Fruit fly (Drosophila melanogaster) whole organism, embryonic: Measurements from ENCODE around the gene sif.

Source experiments
- Adf1 ChIP-seq: fragments of 200-800 bp; sonication (Bioruptor generic); IDR thresholded peaks from 2 replicates; pipeline ENCODE4 v1.3.6; 2022; ENCODE audit warnings: missing biosample characterization, missing genetic modification characterization
- Awh ChIP-seq: fragments of 200-800 bp; sonication (Bioruptor generic); IDR thresholded peaks from 2 replicates; pipeline ENCODE4, ENCODE4 v1.3.6; 2022; ENCODE audit warnings: missing biosample characterization, missing genetic modification characterization
- B-H1 ChIP-seq: fragments of 200-800 bp; sonication (Bioruptor generic); IDR thresholded peaks from 3 replicates; pipeline ENCODE4 v1.3.6; 2022; ENCODE audit warnings: missing biosample characterization, missing genetic modification characterization
- CG10147 ChIP-seq: fragments of 200-800 bp; sonication (Bioruptor generic); optimal IDR thresholded peaks from 2 replicates; lab custom pipeline; 2019; ENCODE audit warnings: missing biosample characterization, mild to moderate bottlenecking, missing genetic modification characterization, moderate library complexity
- CG10543 ChIP-seq: fragments of 200-800 bp; sonication (Bioruptor generic); optimal IDR thresholded peaks from 3 replicates; lab custom pipeline; 2017; ENCODE audit warnings: missing biosample characterization, mild to moderate bottlenecking, missing genetic modification characterization, moderate library complexity
- CG10654 ChIP-seq: fragments of 200-800 bp; sonication (Bioruptor generic); optimal IDR thresholded peaks from 2 replicates; lab custom pipeline; 2016; ENCODE audit warnings: missing biosample characterization, missing genetic modification characterization
- CG15011 ChIP-seq: fragments of 200-800 bp; sonication (Bioruptor generic); optimal IDR thresholded peaks from 3 replicates; lab custom pipeline; 2018; ENCODE audit warnings: missing biosample characterization, mild to moderate bottlenecking, missing genetic modification characterization
- CG16863 ChIP-seq: fragments of 200-800 bp; sonication (Bioruptor generic); optimal IDR thresholded peaks from 3 replicates; lab custom pipeline; 2016; ENCODE audit warnings: missing biosample characterization, missing genetic modification characterization
- CG17361 ChIP-seq: fragments of 200-800 bp; sonication (Bioruptor generic); IDR thresholded peaks from 3 replicates; pipeline ENCODE4 v1.3.6; 2022; ENCODE audit warnings: missing biosample characterization, missing genetic modification characterization
- CG17829 ChIP-seq: fragments of 200-800 bp; optimal IDR thresholded peaks from 2 replicates; lab custom pipeline; 2019; ENCODE audit warnings: missing biosample characterization, mild to moderate bottlenecking, missing genetic modification characterization, moderate library complexity
- CG17912 ChIP-seq: fragments of 200-800 bp; sonication (Bioruptor generic); optimal IDR thresholded peaks from 2 replicates; lab custom pipeline; 2018; ENCODE audit warnings: missing biosample characterization, mild to moderate bottlenecking, missing genetic modification characterization
- CG18599 ChIP-seq: fragments of 200-800 bp; sonication (Bioruptor generic); optimal IDR thresholded peaks from 3 replicates; lab custom pipeline; 2017; ENCODE audit warnings: missing biosample characterization, missing genetic modification characterization, mild to moderate bottlenecking, moderate library complexity, missing genetic modification reagents
- CG31224 ChIP-seq: fragments of 200-800 bp; sonication (Bioruptor generic); IDR thresholded peaks from 2 replicates; pipeline ENCODE4 v1.3.6; 2022; ENCODE audit warnings: missing biosample characterization, missing genetic modification characterization
- CG32767 ChIP-seq: fragments of 200-800 bp; sonication (Bioruptor generic); IDR thresholded peaks from 2 replicates; pipeline ENCODE4 v1.3.6; 2022; ENCODE audit warnings: missing biosample characterization, missing genetic modification characterization
- CG32772 ChIP-seq: fragments of 200-800 bp; sonication (Bioruptor generic); IDR thresholded peaks from 2 replicates; pipeline ENCODE4 v1.3.6; 2022; ENCODE audit warnings: missing biosample characterization, missing genetic modification characterization
- CG34376 ChIP-seq: fragments of 200-800 bp; sonication (Bioruptor generic); optimal IDR thresholded peaks from 2 replicates; lab custom pipeline; 2018; ENCODE audit warnings: missing biosample characterization, mild to moderate bottlenecking, missing genetic modification characterization
- CG43689 ChIP-seq: fragments of 200-800 bp; sonication (Bioruptor generic); IDR thresholded peaks from 2 replicates; pipeline ENCODE4 v1.3.6; 2022; ENCODE audit warnings: missing biosample characterization, missing genetic modification characterization
- CG7745 ChIP-seq: fragments of 200-800 bp; sonication (Bioruptor generic); optimal IDR thresholded peaks from 2 replicates; lab custom pipeline; 2018; ENCODE audit warnings: missing biosample characterization, mild to moderate bottlenecking, missing genetic modification characterization, moderate library complexity
- CoRest ChIP-seq: fragments of 200-800 bp; sonication (Bioruptor generic); optimal IDR thresholded peaks from 3 replicates; lab custom pipeline; 2018; ENCODE audit warnings: missing biosample characterization, mild to moderate bottlenecking, missing genetic modification characterization, moderate library complexity
- Deaf1 ChIP-seq: fragments of 200-800 bp; optimal IDR thresholded peaks from 3 replicates; lab custom pipeline; 2019; ENCODE audit warnings: missing biosample characterization, mild to moderate bottlenecking, missing genetic modification characterization, moderate library complexity
- Doc3 ChIP-seq: fragments of 200-800 bp; sonication (Bioruptor generic); IDR thresholded peaks from 3 replicates; pipeline ENCODE4 v1.3.6; 2022; ENCODE audit warnings: missing biosample characterization, missing genetic modification characterization; ENCODE audit not compliant: partially characterized antibody
- Dp ChIP-seq: fragments of 200-800 bp; sonication (Bioruptor generic); optimal IDR thresholded peaks from 2 replicates; lab custom pipeline; 2018; ENCODE audit warnings: missing biosample characterization, mild to moderate bottlenecking, missing genetic modification characterization, moderate library complexity
- E2f1 ChIP-seq: fragments of 200-800 bp; sonication (Bioruptor generic); IDR thresholded peaks from 2 replicates; pipeline ENCODE4 v1.3.6; 2022; ENCODE audit warnings: missing biosample characterization, missing genetic modification characterization
- HLH3B ChIP-seq: fragments of 200-800 bp; sonication (Bioruptor generic); IDR thresholded peaks from 2 replicates; pipeline ENCODE4 v1.3.6; 2022; ENCODE audit warnings: missing biosample characterization, missing genetic modification characterization
- Hr39 ChIP-seq: fragments of >200 bp; optimal IDR thresholded peaks from 2 replicates; lab custom pipeline; 2017
- Lhr ChIP-seq: fragments of 200-800 bp; sonication (Bioruptor generic); optimal IDR thresholded peaks from 3 replicates; lab custom pipeline; 2017; ENCODE audit warnings: mild to moderate bottlenecking, missing biosample characterization, missing genetic modification reagents, missing genetic modification characterization
- Max ChIP-seq: fragments of 200-800 bp; sonication (Bioruptor generic); optimal IDR thresholded peaks from 2 replicates; lab custom pipeline; 2016; ENCODE audit warnings: missing biosample characterization, mild to moderate bottlenecking, missing genetic modification characterization
- ara ChIP-seq: fragments of 200-800 bp; sonication (Bioruptor generic); IDR thresholded peaks from 2 replicates; pipeline ENCODE4 v1.3.6; 2022; ENCODE audit warnings: missing biosample characterization, missing genetic modification characterization
- bcd ChIP-seq: fragments of 200-800 bp; sonication (Bioruptor generic); optimal IDR thresholded peaks from 2 replicates; lab custom pipeline; 2017; ENCODE audit warnings: missing biosample characterization, mild to moderate bottlenecking, missing genetic modification characterization
- cg ChIP-seq: fragments of 200-800 bp; sonication (Bioruptor generic); optimal IDR thresholded peaks from 3 replicates; lab custom pipeline; 2019; ENCODE audit warnings: missing biosample characterization, mild to moderate bottlenecking, missing genetic modification characterization, moderate library complexity
- chif ChIP-seq, 2 experiments: fragments of 200-800 bp; sonication (Bioruptor generic); optimal IDR thresholded peaks; 3 replicates each; lab custom pipeline; 2016; ENCODE audit warnings: missing biosample characterization in 2 of 2, missing genetic modification characterization in 2 of 2
- da ChIP-seq: fragments of 200-800 bp; sonication (Bioruptor generic); optimal IDR thresholded peaks from 2 replicates; lab custom pipeline; 2016; ENCODE audit warnings: missing biosample characterization, missing genetic modification characterization
- dan ChIP-seq: fragments of 200-800 bp; sonication (Bioruptor generic); IDR thresholded peaks from 2 replicates; pipeline ENCODE4 v1.3.6; 2022; ENCODE audit warnings: missing biosample characterization, missing genetic modification characterization
- dpn ChIP-seq, 2 experiments: fragments of 200-800 bp; sonication (Bioruptor generic); optimal IDR thresholded peaks; 3 replicates each; lab custom pipeline; 2016; ENCODE audit warnings: missing biosample characterization in 2 of 2, missing genetic modification characterization in 2 of 2
- fd102C ChIP-seq: fragments of 200-800 bp; sonication (Bioruptor generic); optimal IDR thresholded peaks from 2 replicates; lab custom pipeline; 2018; ENCODE audit warnings: missing biosample characterization, mild to moderate bottlenecking, missing genetic modification characterization, moderate library complexity
- fd3F ChIP-seq: fragments of 200-800 bp; sonication (Bioruptor generic); optimal IDR thresholded peaks from 2 replicates; lab custom pipeline; 2018; ENCODE audit warnings: missing biosample characterization, mild to moderate bottlenecking, missing genetic modification characterization, moderate library complexity
- gfzf ChIP-seq: fragments of 200-800 bp; sonication (Bioruptor generic); optimal IDR thresholded peaks from 2 replicates; lab custom pipeline; 2016; ENCODE audit warnings: missing biosample characterization, mild to moderate bottlenecking, missing genetic modification characterization, moderate library complexity
- kni ChIP-seq: fragments of 200-800 bp; sonication (Bioruptor generic); optimal IDR thresholded peaks from 3 replicates; lab custom pipeline; 2017; ENCODE audit warnings: mild to moderate bottlenecking, missing biosample characterization, missing genetic modification reagents, missing genetic modification characterization
- lilli ChIP-seq: fragments of 200-800 bp; sonication (Bioruptor generic); optimal IDR thresholded peaks from 3 replicates; lab custom pipeline; 2016; ENCODE audit warnings: missing biosample characterization, missing genetic modification characterization
- mld ChIP-seq: fragments of 200-800 bp; sonication (Bioruptor generic); IDR thresholded peaks from 3 replicates; pipeline ENCODE4 v1.3.6; 2022; ENCODE audit warnings: missing biosample characterization, missing genetic modification characterization; ENCODE audit not compliant: partially characterized antibody
- p53 ChIP-seq: fragments of 200-800 bp; sonication (Bioruptor generic); optimal IDR thresholded peaks from 2 replicates; lab custom pipeline; 2016; ENCODE audit warnings: missing biosample characterization, missing genetic modification characterization
- pb ChIP-seq: fragments of 200-800 bp; sonication (Bioruptor generic); optimal IDR thresholded peaks from 3 replicates; lab custom pipeline; 2016; ENCODE audit warnings: missing biosample characterization, missing genetic modification characterization
- schlank ChIP-seq: fragments of 200-800 bp; sonication (Bioruptor generic); optimal IDR thresholded peaks from 2 replicates; lab custom pipeline; 2018; ENCODE audit warnings: missing biosample characterization, mild to moderate bottlenecking, missing genetic modification characterization
- sisA ChIP-seq: fragments of 200-800 bp; sonication (Bioruptor generic); IDR thresholded peaks from 2 replicates; pipeline ENCODE4 v1.3.6; 2022; ENCODE audit warnings: missing biosample characterization, missing genetic modification characterization
- slbo ChIP-seq: fragments of 200-800 bp; sonication (Bioruptor generic); IDR thresholded peaks from 2 replicates; pipeline ENCODE4 v1.3.6; 2022; ENCODE audit warnings: missing biosample characterization, missing genetic modification characterization
- slp2 ChIP-seq: fragments of 200-800 bp; sonication (Bioruptor generic); optimal IDR thresholded peaks from 2 replicates; lab custom pipeline; 2016; ENCODE audit warnings: missing biosample characterization, missing genetic modification characterization
- sna ChIP-seq: fragments of 200-800 bp; sonication (Bioruptor generic); IDR thresholded peaks from 2 replicates; pipeline ENCODE4 v1.3.6; 2022; ENCODE audit warnings: missing biosample characterization, missing genetic modification characterization; ENCODE audit not compliant: partially characterized antibody
- sr ChIP-seq: fragments of 200-800 bp; sonication (Bioruptor generic); IDR thresholded peaks from 3 replicates; pipeline ENCODE4 v1.3.6; 2022; ENCODE audit warnings: missing biosample characterization, missing genetic modification characterization
- tin ChIP-seq: fragments of 200-800 bp; sonication (Bioruptor generic); optimal IDR thresholded peaks from 3 replicates; lab custom pipeline; 2016; ENCODE audit warnings: missing biosample characterization, missing genetic modification characterization
- usp ChIP-seq: fragments of >200 bp; optimal IDR thresholded peaks from 2 replicates; lab custom pipeline; 2017; ENCODE audit warnings: missing biosample characterization, missing genetic modification characterization
- zen2 ChIP-seq: fragments of 200-800 bp; sonication (Bioruptor generic); IDR thresholded peaks from 3 replicates; pipeline ENCODE4 v1.3.6; 2022; ENCODE audit warnings: missing biosample characterization, missing genetic modification characterization; ENCODE audit not compliant: partially characterized antibody

The sif gene

DNA sequence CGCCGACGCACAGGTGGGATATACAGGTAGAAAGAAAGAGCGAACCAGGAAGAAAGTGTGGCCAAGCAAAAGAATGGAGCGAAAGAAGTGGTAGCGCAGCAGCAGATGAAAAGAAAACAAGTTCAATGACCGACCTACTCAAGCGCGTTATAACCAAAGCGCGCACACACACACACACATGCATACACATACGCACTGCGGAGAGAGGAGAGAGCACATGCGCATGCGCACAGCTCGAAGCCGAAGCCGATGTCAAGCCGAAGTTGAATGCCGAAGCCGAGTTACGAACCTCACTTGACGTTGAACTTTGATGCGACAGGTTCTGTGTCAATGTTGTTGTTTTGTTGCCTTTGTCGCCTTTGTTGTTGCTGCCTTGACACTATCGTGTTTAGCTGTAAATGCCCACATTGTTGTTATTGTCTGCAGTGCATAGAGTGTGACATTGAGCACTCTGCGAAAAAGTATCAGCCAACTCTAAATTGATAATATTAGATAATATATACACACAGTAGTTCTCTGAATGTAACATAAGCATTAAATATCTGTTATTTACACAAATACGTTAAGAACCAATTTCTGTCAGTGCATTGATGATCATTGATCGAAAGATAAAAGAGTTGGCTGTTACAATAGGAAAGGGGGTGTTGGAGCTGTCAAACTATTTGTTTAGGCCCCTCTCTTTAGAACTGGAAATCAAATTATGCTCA lies 23.4 kb upstream of the sif start (continued):
- no peak for TF ChIP-seq sr (GFP tag; lab: Robert Waterston, UW)
- no peak for TF ChIP-seq CG15011 (GFP tag; lab: Kevin White, UChicago)
- TF ChIP-seq usp (GFP tag; lab: Kevin White, UChicago), result no peak
- TF ChIP-seq slp2 (GFP tag; lab: Kevin White, UChicago), result no peak
- peak; percentile 81 for TF ChIP-seq cg (GFP tag; lab: Kevin White, UChicago)
- no peak for TF ChIP-seq Adf1 (GFP tag; lab: Robert Waterston, UW)
- no peak for TF ChIP-seq CG18599 (GFP tag; lab: Kevin White, UChicago)
- TF ChIP-seq sisA (GFP tag; lab: Robert Waterston, UW), result no peak
- no peak for TF ChIP-seq Hr39 (lab: Kevin White, UChicago)
- TF ChIP-seq CG10654, result no peak
- TF ChIP-seq kni (GFP tag; lab: Kevin White, UChicago), result peak; percentile 73
- peak; percentile 4 for TF ChIP-seq CG17829 (tag; lab: Kevin White, UChicago)
- TF ChIP-seq CG31224, result no peak
- no peak for TF ChIP-seq dpn (GFP tag; optimal IDR thresholded peaks at IDR 0.05; lab: Kevin White, UChicago)
- no peak for TF ChIP-seq ara
- no peak for TF ChIP-seq CG32767
- no peak for TF ChIP-seq Lhr (GFP tag; lab: Kevin White, UChicago)
- TF ChIP-seq schlank (tag; lab: Kevin White, UChicago), result no peak
- no peak for TF ChIP-seq lilli (GFP tag; lab: Kevin White, UChicago)
- TF ChIP-seq E2f1 (GFP tag; lab: Robert Waterston, UW), result peak; percentile 8; the same call in 1 of the 2 replicates
- no peak for TF ChIP-seq mld (GFP tag; lab: Robert Waterston, UW)
- 0 out of 2 replicates have a peak, but pooled peaks have one; percentile 39 for TF ChIP-seq sna (GFP tag; lab: Robert Waterston, UW)
- TF ChIP-seq fd3F (GFP tag; lab: Kevin White, UChicago), result no peak
- TF ChIP-seq CG16863 (GFP tag; lab: Kevin White, UChicago), result no peak
- no peak for TF ChIP-seq slbo (GFP tag; lab: Robert Waterston, UW)
- TF ChIP-seq CG34376 (GFP tag; lab: Kevin White, UChicago), result no peak
- TF ChIP-seq Awh, result no peak
- TF ChIP-seq CG32772 (GFP tag; lab: Robert Waterston, UW), result no peak
- no peak for TF ChIP-seq CG10147 (GFP tag; lab: Kevin White, UChicago)
- no peak for TF ChIP-seq bcd (GFP tag; lab: Kevin White, UChicago)
- peak; percentile 18 for TF ChIP-seq Max (GFP tag; lab: Kevin White, UChicago)
- TF ChIP-seq CG17912 (GFP tag; lab: Kevin White, UChicago), result no peak
- no peak for TF ChIP-seq CG17361
- no peak for TF ChIP-seq da
- TF ChIP-seq dan, result no peak
- no peak for TF ChIP-seq B-H1
- TF ChIP-seq Dp (GFP tag; lab: Kevin White, UChicago), result no peak
- no peak for TF ChIP-seq chif (GFP tag; optimal IDR thresholded peaks at IDR 0.05; lab: Kevin White, UChicago)
- TF ChIP-seq pb (GFP tag; lab: Kevin White, UChicago), result no peak
- no peak for TF ChIP-seq HLH3B
- no peak for TF ChIP-seq tin
- no peak for TF ChIP-seq CG7745
- TF ChIP-seq CG10543 (GFP tag; lab: Kevin White, UChicago), result no peak
- no peak for TF ChIP-seq fd102C (GFP tag; lab: Kevin White, UChicago)
- peak; percentile 98 for TF ChIP-seq Deaf1 (tag; lab: Kevin White, UChicago)
- TF ChIP-seq CG43689 (GFP tag; lab: Robert Waterston, UW), result no peak
- no peak for TF ChIP-seq p53 (GFP tag; lab: Kevin White, UChicago)
- no peak for TF ChIP-seq CoRest
- no peak for TF ChIP-seq Doc3
- peak; percentile 31 for TF ChIP-seq gfzf (GFP tag; lab: Kevin White, UChicago)
- TF ChIP-seq zen2 (GFP tag; lab: Robert Waterston, UW), result 0 out of 3 replicates have a peak, but pooled peaks have one; percentile 39
